Worm (Caenorhabditis elegans) whole organism, midembryonic: ENCODE data around the gene pqn-84.

Experiments used
- T22C8.4 ChIP-seq: fragments of 200-800 bp; sonication (Bioruptor generic); IDR thresholded peaks from 2 replicates; pipeline ENCODE4 v1.3.6; 2022; ENCODE audit warnings: missing genetic modification characterization, missing compliant biosample characterization
- cog-1 ChIP-seq: sonication (generic microtip); optimal IDR thresholded peaks from 2 replicates; lab custom pipeline; 2016; ENCODE audit warnings: missing genetic modification characterization, missing compliant biosample characterization
- flt-1 ChIP-seq: fragments of 200-800 bp; sonication (Bioruptor generic); IDR thresholded peaks from 2 replicates; pipeline ENCODE4 v1.3.6; 2022; ENCODE audit warnings: missing genetic modification characterization, missing compliant biosample characterization
- med-1 ChIP-seq: sonication (generic microtip); optimal IDR thresholded peaks from 2 replicates; lab custom pipeline; 2017; ENCODE audit warnings: missing genetic modification characterization, mild to moderate bottlenecking, missing compliant biosample characterization, antibody characterized with exemption, missing genetic modification reagents; ENCODE audit not compliant: insufficient read depth
- tab-1 ChIP-seq: fragments of 200-800 bp; sonication (Bioruptor generic); IDR thresholded peaks from 2 replicates; pipeline ENCODE4 v1.3.6; 2022; ENCODE audit warnings: missing genetic modification characterization, missing compliant biosample characterization

DNA sequence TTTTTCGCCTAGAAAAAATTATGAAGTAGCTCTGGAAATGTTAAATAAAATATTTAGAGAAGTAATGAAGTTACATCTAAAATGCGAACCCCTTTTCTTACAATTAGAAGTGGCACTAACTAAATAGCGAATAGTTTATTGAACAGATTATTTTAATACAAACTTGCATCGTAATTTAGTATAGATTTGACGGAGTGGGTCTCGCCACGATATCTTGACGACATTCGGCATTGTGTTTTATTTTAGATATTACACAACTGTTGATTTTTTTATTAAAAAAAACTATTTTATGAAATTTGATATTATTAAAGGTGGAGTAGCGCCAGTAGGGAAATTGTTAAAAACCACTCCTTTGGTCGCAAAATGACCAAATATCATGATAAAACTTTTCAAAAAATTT lies 10.2 kb upstream of the pqn-84 start:
- TF ChIP-seq tab-1 (no peak), med-1 (no peak), T22C8.4 (GFP tag; lab: Robert Waterston, UW) (no peak), flt-1 (GFP tag; lab: Robert Waterston, UW) (no peak), cog-1 (tag; lab: Kevin White, UChicago) (no peak)
